Worm (Caenorhabditis elegans) whole organism, young adult: Measurements from ENCODE around the gene nhr-241.

Experiments used
- B0019.2 ChIP-seq: fragments of 200-800 bp; sonication (Bioruptor generic); conservative IDR thresholded peaks from 2 replicates; pipeline ENCODE4 v1.3.6; 2022; ENCODE audit warnings: missing genetic modification reagents, missing genetic modification characterization, missing compliant biosample characterization
- B0035.1 ChIP-seq: sonication (generic microtip); optimal IDR thresholded peaks from 2 replicates; lab custom pipeline; 2016; ENCODE audit warnings: missing genetic modification characterization, mild to moderate bottlenecking, missing compliant biosample characterization, missing genotype, missing genetic modification reagents
- B0336.3 ChIP-seq: fragments of 200-800 bp; sonication (Bioruptor generic); IDR thresholded peaks from 2 replicates; pipeline ENCODE4 v1.3.6; 2022; ENCODE audit warnings: missing genetic modification characterization, missing compliant biosample characterization
- D2030.7 ChIP-seq: fragments of 200-800 bp; sonication (Bioruptor generic); IDR thresholded peaks from 2 replicates; pipeline ENCODE4 v1.3.6; 2022; ENCODE audit warnings: missing genetic modification reagents, missing genetic modification characterization, missing compliant biosample characterization
- F33H1.4 ChIP-seq: fragments of 200-800 bp; sonication (Bioruptor generic); IDR thresholded peaks from 2 replicates; pipeline ENCODE4 v1.3.6; 2022; ENCODE audit warnings: missing genetic modification reagents, missing genetic modification characterization, missing compliant biosample characterization
- T26A5.8 ChIP-seq: sonication (generic microtip); optimal IDR thresholded peaks from 2 replicates; lab custom pipeline; 2016; ENCODE audit warnings: missing genetic modification characterization, missing compliant biosample characterization
- Y53G8AR.9 ChIP-seq: fragments of 200-800 bp; sonication (Bioruptor generic); conservative IDR thresholded peaks from 2 replicates; pipeline ENCODE4 v1.3.6; 2022; ENCODE audit warnings: missing genetic modification reagents, missing genetic modification characterization, missing compliant biosample characterization
- Y67H2A.10 ChIP-seq: fragments of 200-800 bp; sonication (Bioruptor generic); conservative IDR thresholded peaks from 2 replicates; pipeline ENCODE4 v1.3.6; 2022; ENCODE audit warnings: missing genetic modification reagents, missing genetic modification characterization, missing compliant biosample characterization
- Y79H2A.3 ChIP-seq: fragments of 200-800 bp; sonication (Bioruptor generic); conservative IDR thresholded peaks from 2 replicates; pipeline ENCODE4 v1.3.6; 2022; ENCODE audit warnings: missing genetic modification reagents, missing genetic modification characterization, missing compliant biosample characterization
- Y95B8A.8 ChIP-seq: fragments of 200-800 bp; sonication (Bioruptor generic); IDR thresholded peaks from 2 replicates; pipeline ENCODE4 v1.3.6; 2022; ENCODE audit warnings: missing genetic modification reagents, missing genetic modification characterization, missing compliant biosample characterization
- akir-1 ChIP-seq: fragments of 200-800 bp; sonication (Bioruptor generic); optimal IDR thresholded peaks from 2 replicates; lab custom pipeline; 2018; ENCODE audit warnings: mild to moderate bottlenecking, missing genetic modification characterization, moderate library complexity, missing compliant biosample characterization
- athp-1 ChIP-seq: sonication (generic microtip); optimal IDR thresholded peaks from 2 replicates; lab custom pipeline; 2017; ENCODE audit warnings: mild to moderate bottlenecking, missing genetic modification characterization, missing compliant biosample characterization
- attf-6 ChIP-seq: fragments of 200-800 bp; sonication (Bioruptor generic); IDR thresholded peaks from 2 replicates; pipeline ENCODE4 v1.3.6; 2022; ENCODE audit warnings: missing genetic modification reagents, missing genetic modification characterization, missing compliant biosample characterization
- ceh-40 ChIP-seq: fragments of 200-800 bp; sonication (Bioruptor generic); IDR thresholded peaks from 2 replicates; pipeline ENCODE4 v1.3.6; 2022; ENCODE audit warnings: missing genetic modification characterization, missing compliant biosample characterization
- ceh-58 ChIP-seq: fragments of 200-800 bp; sonication (Bioruptor generic); IDR thresholded peaks from 2 replicates; pipeline ENCODE4 v1.3.6; 2022; ENCODE audit warnings: missing genetic modification characterization, missing compliant biosample characterization
- chd-7 ChIP-seq: sonication (generic microtip); optimal IDR thresholded peaks from 2 replicates; lab custom pipeline; 2016; ENCODE audit warnings: mild to moderate bottlenecking, missing genetic modification characterization, moderate library complexity, missing compliant biosample characterization
- dpl-1 ChIP-seq: fragments of 150-350 bp; optimal IDR thresholded peaks from 2 replicates; lab custom pipeline; 2014; ENCODE audit warnings: missing biosample characterization, missing genetic modification reagents, missing genetic modification characterization
- hrde-1 ChIP-seq: sonication (generic microtip); optimal IDR thresholded peaks from 2 replicates; lab custom pipeline; 2016; ENCODE audit warnings: missing genetic modification characterization, mild to moderate bottlenecking, missing compliant biosample characterization, moderate library complexity, missing genotype, missing genetic modification reagents, borderline replicate concordance
- mel-28 ChIP-seq: sonication (generic microtip); optimal IDR thresholded peaks from 2 replicates; lab custom pipeline; 2016; ENCODE audit warnings: borderline replicate concordance, mild to moderate bottlenecking, missing genetic modification characterization, missing compliant biosample characterization
- mes-4 ChIP-seq: sonication (generic microtip); optimal IDR thresholded peaks from 2 replicates; lab custom pipeline; 2016; ENCODE audit warnings: missing genotype, missing genetic modification characterization, missing compliant biosample characterization
- mxl-1 ChIP-seq: sonication (generic microtip); optimal IDR thresholded peaks from 2 replicates; lab custom pipeline; 2016; ENCODE audit warnings: missing genetic modification characterization, missing compliant biosample characterization
- nhr-120 ChIP-seq: fragments of 200-800 bp; sonication (Bioruptor generic); IDR thresholded peaks from 2 replicates; pipeline ENCODE4 v1.3.6; 2022; ENCODE audit warnings: missing genetic modification characterization, missing compliant biosample characterization
- nhr-27 ChIP-seq: fragments of 200-800 bp; sonication (Bioruptor generic); optimal IDR thresholded peaks from 2 replicates; lab custom pipeline; 2018; ENCODE audit warnings: mild to moderate bottlenecking, missing genetic modification characterization, moderate library complexity, missing compliant biosample characterization
- nhr-80 ChIP-seq: sonication (generic microtip); optimal IDR thresholded peaks from 2 replicates; lab custom pipeline; 2016; ENCODE audit warnings: missing genetic modification characterization, missing compliant biosample characterization
- rec-8 ChIP-seq, 2 experiments: sonication (generic microtip); optimal IDR thresholded peaks; 2 replicates each; lab custom pipeline; 2016; ENCODE audit warnings: mild to moderate bottlenecking in 2 of 2, missing genetic modification characterization in 2 of 2, missing genetic modification reagents in 2 of 2, missing genotype in 2 of 2, missing biosample characterization in 1 of 2, missing compliant biosample characterization in 1 of 2, moderate library complexity in 1 of 2
- snpc-4 ChIP-seq, 5 experiments: fragments of 150-350 bp in 1 of 5; sonication (generic microtip) in 4 of 5; optimal IDR thresholded peaks; 2 replicates each; lab custom pipeline; 2014 to 2018; ENCODE audit warnings: missing genetic modification characterization in 5 of 5, missing biosample characterization in 3 of 5, antibody characterized with exemption in 2 of 5, mild to moderate bottlenecking in 2 of 5, missing compliant biosample characterization in 2 of 5, missing genotype in 2 of 5, moderate library complexity in 2 of 5, missing genetic modification reagents in 1 of 5
- zfh-2 ChIP-seq: fragments of 200-800 bp; sonication (Bioruptor generic); conservative IDR thresholded peaks from 2 replicates; pipeline ENCODE4 v1.3.6; 2022; ENCODE audit warnings: missing genetic modification reagents, missing genetic modification characterization, missing compliant biosample characterization
- ztf-25 ChIP-seq: fragments of 200-800 bp; sonication (Bioruptor generic); IDR thresholded peaks from 2 replicates; pipeline ENCODE4 v1.3.6; 2022; ENCODE audit warnings: missing genetic modification reagents, missing genetic modification characterization, missing compliant biosample characterization
- ztf-26 ChIP-seq: sonication (generic microtip); optimal IDR thresholded peaks from 2 replicates; lab custom pipeline; 2017; ENCODE audit warnings: missing genetic modification characterization, missing compliant biosample characterization
- ztf-28 ChIP-seq: fragments of 200-800 bp; sonication (Bioruptor generic); IDR thresholded peaks from 2 replicates; pipeline ENCODE4 v1.3.6; 2022; ENCODE audit warnings: missing genetic modification reagents, missing genetic modification characterization, missing compliant biosample characterization

nhr-241 gene

DNA sequence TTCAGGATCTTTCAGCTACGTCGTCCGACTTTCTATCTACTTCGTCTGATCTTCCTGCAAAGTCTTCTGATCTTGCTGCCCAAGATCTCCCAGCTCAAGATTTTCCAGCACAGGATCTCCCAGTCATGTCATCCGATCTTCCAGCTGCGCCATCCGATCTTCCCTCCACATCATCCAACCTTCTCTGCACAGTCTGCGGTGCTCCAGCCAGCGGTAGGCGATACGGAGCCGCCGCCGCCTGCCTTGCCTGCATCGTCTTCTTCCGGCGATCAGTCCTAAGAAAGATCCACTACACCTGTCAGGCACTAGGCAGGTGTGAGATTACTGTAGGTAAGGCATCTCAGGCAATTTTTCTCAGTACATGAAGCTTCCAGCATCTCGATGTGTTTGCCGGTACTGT lies at the start of gene nhr-241:
TSS of gene nhr-241 (plus strand) at position 126 of the 400 bp plus-strand sequence.
- TF ChIP-seq athp-1 (tag; lab: Kevin White, UChicago): no peak
- TF ChIP-seq zfh-2 (GFP tag; lab: Robert Waterston, UW): peak; percentile 84
- TF ChIP-seq nhr-120 (GFP tag; lab: Robert Waterston, UW): 0 out of 2 replicates have a peak, but pooled peaks have one; percentile 37

DNA sequence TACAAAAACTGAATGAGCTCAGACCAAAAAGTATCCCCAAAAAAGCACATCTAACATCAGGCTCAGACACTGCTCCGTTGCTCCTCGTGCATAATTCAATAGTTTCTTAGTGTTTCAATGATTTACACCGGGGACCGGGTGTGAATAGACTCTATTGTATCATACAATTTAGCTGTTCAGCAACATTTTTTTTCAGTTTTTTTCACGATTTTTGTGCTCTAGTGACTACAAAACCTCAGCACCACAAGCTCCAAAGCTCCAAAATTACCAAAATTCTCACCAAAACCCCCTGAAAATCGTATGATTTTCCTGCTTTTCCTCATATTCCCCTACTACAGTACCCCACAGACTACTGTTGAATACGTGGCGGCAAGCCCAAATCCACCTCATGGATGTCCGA lies 49.2 kb upstream of the nhr-241 start, which contains the start of gene egas-2:
TSS of gene egas-2 (plus strand) at position 301 of the 400 bp plus-strand sequence.
- TF ChIP-seq B0019.2 (GFP tag; lab: Robert Waterston, UW): no peak
- no peak for TF ChIP-seq Y95B8A.8 (GFP tag; lab: Robert Waterston, UW)
- no peak for TF ChIP-seq snpc-4 (GFP tag; optimal IDR thresholded peaks at IDR 0.05; lab: Kevin White, UChicago)
- TF ChIP-seq snpc-4 (tag; optimal IDR thresholded peaks at IDR 0.05; lab: Kevin White, UChicago): no peak
- no peak for TF ChIP-seq D2030.7 (GFP tag; lab: Robert Waterston, UW)
- no peak for TF ChIP-seq Y67H2A.10 (GFP tag; lab: Robert Waterston, UW)
- TF ChIP-seq mxl-1 (tag; lab: Kevin White, UChicago): no peak
- no peak for TF ChIP-seq mes-4 (tag; lab: Kevin White, UChicago)
- no peak for TF ChIP-seq dpl-1 (GFP tag; lab: Kevin White, UChicago)
- TF ChIP-seq ceh-58 (GFP tag; lab: Robert Waterston, UW): no peak
- TF ChIP-seq attf-6 (GFP tag; lab: Robert Waterston, UW): no peak
- no peak for TF ChIP-seq B0336.3 (GFP tag; lab: Robert Waterston, UW)
- TF ChIP-seq nhr-27 (tag; lab: Kevin White, UChicago): no peak
- TF ChIP-seq B0035.1 (tag; lab: Kevin White, UChicago): no peak
- no peak for TF ChIP-seq Y53G8AR.9
- TF ChIP-seq akir-1 (GFP tag; lab: Kevin White, UChicago): no peak
- no peak for TF ChIP-seq ceh-40 (GFP tag; lab: Robert Waterston, UW)
- TF ChIP-seq mel-28 (tag; lab: Kevin White, UChicago): no peak
- TF ChIP-seq Y79H2A.3 (GFP tag; lab: Robert Waterston, UW): no peak
- TF ChIP-seq ztf-28 (GFP tag; lab: Robert Waterston, UW): no peak

DNA sequence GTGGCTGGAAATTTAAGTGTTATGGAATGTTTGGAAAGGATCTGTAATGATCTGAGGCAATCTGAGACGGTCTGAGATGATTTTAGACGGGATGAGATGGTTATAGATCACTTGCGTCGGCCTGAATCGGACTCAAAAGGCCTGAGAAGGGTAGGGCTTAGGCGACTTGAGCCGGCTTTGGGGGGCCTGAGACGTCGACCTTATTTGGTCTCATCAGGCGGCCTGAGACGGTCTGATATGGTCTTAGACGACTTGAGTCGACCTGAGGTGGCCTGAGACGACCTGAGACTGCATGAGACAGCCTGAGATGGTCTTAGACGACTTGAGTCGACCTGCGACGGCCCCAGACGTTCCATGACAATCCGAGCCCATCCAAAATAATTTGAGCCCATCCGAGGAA lies 42.9 kb upstream of the nhr-241 start:
- no peak for TF ChIP-seq rec-8 (tag; optimal IDR thresholded peaks at IDR 0.05; lab: Kevin White, UChicago)
- peak; percentile 58 for TF ChIP-seq zfh-2 (GFP tag; lab: Robert Waterston, UW)
- TF ChIP-seq ztf-26: no peak
- no peak for TF ChIP-seq F33H1.4 (GFP tag; lab: Robert Waterston, UW)

DNA sequence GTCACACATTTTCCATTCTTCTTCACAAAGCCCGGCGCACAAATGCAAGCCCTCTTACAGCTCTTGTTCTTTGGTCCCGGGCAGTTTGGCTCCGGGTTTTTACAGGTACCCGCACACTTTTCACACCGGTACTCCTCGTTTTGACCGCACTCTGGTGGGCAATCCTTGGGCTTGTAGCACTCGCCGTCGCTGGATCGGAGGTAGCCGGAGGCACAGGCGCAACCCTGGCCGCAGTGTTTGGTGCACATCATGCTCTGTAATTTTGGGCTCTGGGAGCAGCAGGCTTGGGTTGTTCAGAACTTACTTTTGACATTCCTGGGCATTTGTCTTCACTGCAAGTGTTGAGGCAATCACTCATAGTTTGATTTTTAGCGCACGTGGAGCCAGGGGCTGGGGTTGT lies 41.9 kb upstream of the nhr-241 start:
- TF ChIP-seq zfh-2 (GFP tag; lab: Robert Waterston, UW): peak; percentile 63
- TF ChIP-seq nhr-80 (tag; lab: Kevin White, UChicago): no peak
- TF ChIP-seq T26A5.8 (tag; lab: Kevin White, UChicago): no peak
- TF ChIP-seq hrde-1: no peak

DNA sequence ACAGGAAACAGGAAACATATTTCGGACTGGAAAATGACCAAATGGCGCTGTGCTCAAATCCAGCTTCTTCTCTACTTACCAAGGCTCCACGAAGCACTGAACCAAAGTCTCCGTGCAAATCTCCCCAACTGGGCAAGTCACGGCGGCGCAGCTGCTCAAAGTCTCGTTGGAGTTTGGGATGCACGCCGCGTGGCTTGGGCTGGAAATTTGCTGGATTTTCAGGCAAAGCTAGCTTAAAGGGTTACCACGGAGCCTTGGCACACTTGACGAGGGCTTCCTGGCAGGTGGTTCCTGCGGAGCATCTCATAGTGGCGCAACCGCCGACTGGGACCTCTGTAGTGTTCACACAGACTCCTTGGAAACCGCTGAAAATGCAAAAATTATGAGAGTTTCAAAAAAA lies 40.3 kb upstream of the nhr-241 start:
- TF ChIP-seq chd-7 (tag; lab: Kevin White, UChicago) (no peak), ztf-25 (GFP tag; lab: Robert Waterston, UW) (0 out of 2 replicates have a peak, but pooled peaks have one; percentile 36), zfh-2 (GFP tag; lab: Robert Waterston, UW) (peak; percentile 77)
